Worm (Caenorhabditis elegans) whole organism, young adult: Measurements from ENCODE around the gene C04G6.4.

Experiments
- F33H1.4 ChIP-seq: fragments of 200-800 bp; sonication (Bioruptor generic); IDR thresholded peaks from 2 replicates; pipeline ENCODE4 v1.3.6; 2022; ENCODE audit warnings: missing genetic modification reagents, missing genetic modification characterization, missing compliant biosample characterization
- F57C9.4 ChIP-seq: sonication (generic microtip); optimal IDR thresholded peaks from 2 replicates; lab custom pipeline; 2017; ENCODE audit warnings: mild to moderate bottlenecking, missing genetic modification characterization, missing compliant biosample characterization
- Y67H2A.10 ChIP-seq: fragments of 200-800 bp; sonication (Bioruptor generic); conservative IDR thresholded peaks from 2 replicates; pipeline ENCODE4 v1.3.6; 2022; ENCODE audit warnings: missing genetic modification reagents, missing genetic modification characterization, missing compliant biosample characterization
- ZK185.1 ChIP-seq: sonication (generic microtip); optimal IDR thresholded peaks from 2 replicates; lab custom pipeline; 2016; ENCODE audit warnings: mild to moderate bottlenecking, missing genetic modification characterization, missing compliant biosample characterization; ENCODE audit not compliant: poor library complexity, severe bottlenecking
- akir-1 ChIP-seq: fragments of 200-800 bp; sonication (Bioruptor generic); optimal IDR thresholded peaks from 2 replicates; lab custom pipeline; 2018; ENCODE audit warnings: mild to moderate bottlenecking, missing genetic modification characterization, moderate library complexity, missing compliant biosample characterization
- attf-3 ChIP-seq: fragments of 200-800 bp; sonication (Bioruptor generic); conservative IDR thresholded peaks from 2 replicates; pipeline ENCODE4 v1.3.6; 2022; ENCODE audit warnings: missing genetic modification reagents, missing genetic modification characterization, missing compliant biosample characterization
- attf-5 ChIP-seq: fragments of 200-800 bp; sonication (Bioruptor generic); optimal IDR thresholded peaks from 2 replicates; lab custom pipeline; 2018; ENCODE audit warnings: mild to moderate bottlenecking, missing genetic modification characterization, missing compliant biosample characterization
- bed-1 ChIP-seq: fragments of 200-800 bp; sonication (Bioruptor generic); IDR thresholded peaks from 2 replicates; pipeline ENCODE4 v1.3.6; 2022; ENCODE audit warnings: missing genetic modification reagents, missing genetic modification characterization, missing compliant biosample characterization
- bed-2 ChIP-seq: fragments of 200-800 bp; sonication (Bioruptor generic); IDR thresholded peaks from 2 replicates; pipeline ENCODE4 v1.3.6; 2022; ENCODE audit warnings: missing genetic modification reagents, missing genetic modification characterization, missing compliant biosample characterization
- cebp-1 ChIP-seq, 2 experiments: fragments of 200-800 bp in 1 of 2; sonication (Bioruptor generic) in 1 of 2; sonication (generic microtip) in 1 of 2; IDR thresholded peaks in 1 of 2; optimal IDR thresholded peaks in 1 of 2; 2 replicates each; pipeline versions ENCODE4 v1.3.6 to Lab custom; 2017 to 2022; ENCODE audit warnings: missing compliant biosample characterization in 2 of 2, missing genetic modification characterization in 2 of 2, mild to moderate bottlenecking in 1 of 2, missing genetic modification reagents in 1 of 2, moderate library complexity in 1 of 2
- chd-7 ChIP-seq: sonication (generic microtip); optimal IDR thresholded peaks from 2 replicates; lab custom pipeline; 2016; ENCODE audit warnings: mild to moderate bottlenecking, missing genetic modification characterization, moderate library complexity, missing compliant biosample characterization
- die-1 ChIP-seq: sonication (generic microtip); optimal IDR thresholded peaks from 2 replicates; lab custom pipeline; 2016; ENCODE audit warnings: missing genotype, mild to moderate bottlenecking, missing genetic modification characterization, missing compliant biosample characterization
- hlh-26 ChIP-seq: fragments of 200-800 bp; sonication (Bioruptor generic); conservative IDR thresholded peaks from 2 replicates; pipeline ENCODE4 v1.3.6; 2022; ENCODE audit warnings: missing genetic modification reagents, missing genetic modification characterization, missing compliant biosample characterization
- hmg-1.2 ChIP-seq: fragments of 200-800 bp; sonication (Bioruptor generic); IDR thresholded peaks from 2 replicates; pipeline ENCODE4 v1.3.6; 2022; ENCODE audit warnings: missing genetic modification reagents, missing genetic modification characterization, missing compliant biosample characterization
- lag-1 ChIP-seq: fragments of 200-800 bp; sonication (Bioruptor generic); IDR thresholded peaks from 2 replicates; pipeline ENCODE4 v1.3.6; 2022; ENCODE audit warnings: missing genetic modification reagents, missing genetic modification characterization, missing compliant biosample characterization
- lin-26 ChIP-seq: fragments of 200-800 bp; sonication (Bioruptor generic); IDR thresholded peaks from 2 replicates; pipeline ENCODE4 v1.3.6; 2022; ENCODE audit warnings: missing genetic modification reagents, missing genetic modification characterization, missing compliant biosample characterization
- lir-1 ChIP-seq: fragments of 200-800 bp; sonication (Bioruptor generic); conservative IDR thresholded peaks from 2 replicates; pipeline ENCODE4 v1.3.6; 2022; ENCODE audit warnings: missing genetic modification reagents, missing genetic modification characterization, missing compliant biosample characterization
- lsl-1 ChIP-seq: fragments of 200-800 bp; sonication (Bioruptor generic); optimal IDR thresholded peaks from 2 replicates; lab custom pipeline; 2018; ENCODE audit warnings: mild to moderate bottlenecking, missing genetic modification characterization, moderate library complexity, missing compliant biosample characterization
- lsy-27 ChIP-seq: sonication (generic microtip); optimal IDR thresholded peaks from 2 replicates; lab custom pipeline; 2017; ENCODE audit warnings: missing genetic modification characterization, mild to moderate bottlenecking, missing compliant biosample characterization, antibody characterized with exemption, missing genotype, borderline replicate concordance; ENCODE audit not compliant: insufficient read depth
- madf-10 ChIP-seq: sonication (generic microtip); optimal IDR thresholded peaks from 2 replicates; lab custom pipeline; 2016; ENCODE audit warnings: mild to moderate bottlenecking, missing genetic modification characterization, missing compliant biosample characterization
- mcd-1 ChIP-seq: fragments of 200-800 bp; sonication (Bioruptor generic); IDR thresholded peaks from 2 replicates; pipeline ENCODE4 v1.3.6; 2022; ENCODE audit warnings: missing genetic modification reagents, missing genetic modification characterization, missing compliant biosample characterization
- mes-4 ChIP-seq: sonication (generic microtip); optimal IDR thresholded peaks from 2 replicates; lab custom pipeline; 2016; ENCODE audit warnings: missing genotype, missing genetic modification characterization, missing compliant biosample characterization
- nfya-1 ChIP-seq: sonication (generic microtip); optimal IDR thresholded peaks from 2 replicates; lab custom pipeline; 2017; ENCODE audit warnings: antibody characterized with exemption, missing compliant biosample characterization, missing genetic modification characterization, borderline replicate concordance; ENCODE audit not compliant: insufficient read depth
- nhr-120 ChIP-seq: fragments of 200-800 bp; sonication (Bioruptor generic); IDR thresholded peaks from 2 replicates; pipeline ENCODE4 v1.3.6; 2022; ENCODE audit warnings: missing genetic modification characterization, missing compliant biosample characterization
- pha-4 ChIP-seq: fragments of 150-350 bp; sonication (generic microtip); optimal IDR thresholded peaks from 2 replicates; lab custom pipeline; 2014; ENCODE audit warnings: missing biosample characterization, missing genetic modification reagents, missing genetic modification characterization
- sea-2 ChIP-seq: fragments of 200-800 bp; sonication (Bioruptor generic); IDR thresholded peaks from 2 replicates; pipeline ENCODE4 v1.3.6; 2022; ENCODE audit warnings: missing genetic modification characterization, missing compliant biosample characterization
- snpc-1.1 ChIP-seq: sonication (generic microtip); optimal IDR thresholded peaks from 2 replicates; lab custom pipeline; 2017; ENCODE audit warnings: missing genetic modification characterization, mild to moderate bottlenecking, missing compliant biosample characterization, antibody characterized with exemption, moderate library complexity, missing genotype, missing genetic modification reagents; ENCODE audit not compliant: insufficient read depth
- zfh-2 ChIP-seq: fragments of 200-800 bp; sonication (Bioruptor generic); conservative IDR thresholded peaks from 2 replicates; pipeline ENCODE4 v1.3.6; 2022; ENCODE audit warnings: missing genetic modification reagents, missing genetic modification characterization, missing compliant biosample characterization
- ztf-6 ChIP-seq: fragments of 200-800 bp; sonication (Bioruptor generic); IDR thresholded peaks from 2 replicates; pipeline ENCODE4 v1.3.6; 2022; ENCODE audit warnings: missing genetic modification reagents, missing genetic modification characterization, missing compliant biosample characterization

Gene C04G6.4

ce11 chrII:5047279-5047678, 36.0 kb downstream of the C04G6.4 start:
- TF ChIP-seq cebp-1 (GFP tag; IDR thresholded peaks at IDR 0.05; lab: Robert Waterston, UW): no peak
- TF ChIP-seq cebp-1 (tag; optimal IDR thresholded peaks at IDR 0.05; lab: Kevin White, UChicago): peak; percentile 19
- TF ChIP-seq attf-3 (GFP tag; lab: Robert Waterston, UW): no peak
- peak; percentile 70; the same call in 1 of the 2 replicates for TF ChIP-seq hmg-1.2 (GFP tag; lab: Robert Waterston, UW)
- TF ChIP-seq ztf-6 (GFP tag; lab: Robert Waterston, UW): no peak

ce11 chrII:5046209-5047200, 36.7 kb downstream of the C04G6.4 start:
- TF ChIP-seq hlh-26 (no peak), zfh-2 (GFP tag; lab: Robert Waterston, UW) (no peak), akir-1 (no peak), lir-1 (GFP tag; lab: Robert Waterston, UW) (no peak), lsy-27 (tag; lab: Kevin White, UChicago) (no peak), cebp-1 (GFP tag; IDR thresholded peaks at IDR 0.05; lab: Robert Waterston, UW) (no peak), cebp-1 (tag; optimal IDR thresholded peaks at IDR 0.05; lab: Kevin White, UChicago) (no peak), madf-10 (tag; lab: Kevin White, UChicago) (no peak)
- TF ChIP-seq, all 124 proteins: peak for 0

- TF ChIP-seq mes-4 (tag; lab: Kevin White, UChicago) (no peak), nhr-120 (GFP tag; lab: Robert Waterston, UW) (no peak), F33H1.4 (GFP tag; lab: Robert Waterston, UW) (no peak), ZK185.1 (tag; lab: Kevin White, UChicago) (no peak), die-1 (tag; lab: Kevin White, UChicago) (no peak), bed-1 (GFP tag; lab: Robert Waterston, UW) (no peak), Y67H2A.10 (GFP tag; lab: Robert Waterston, UW) (no peak), nfya-1 (no peak), lin-26 (GFP tag; lab: Robert Waterston, UW) (no peak), lag-1 (GFP tag; lab: Robert Waterston, UW) (no peak), bed-2 (no peak), sea-2 (GFP tag; lab: Robert Waterston, UW) (no peak), chd-7 (tag; lab: Kevin White, UChicago) (no peak), F57C9.4 (tag; lab: Kevin White, UChicago) (no peak), snpc-1.1 (tag; lab: Kevin White, UChicago) (no peak), mcd-1 (GFP tag; lab: Robert Waterston, UW) (no peak)
Observed at ce11 chrII:5042381-5042930, 40.8 kb downstream of the C04G6.4 start.

- TF ChIP-seq attf-5 (GFP tag; lab: Kevin White, UChicago) (no peak), pha-4 (no peak), lsl-1 (peak; percentile 16)
Observed at ce11 chrII:5040631-5041156, 42.5 kb downstream of the C04G6.4 start, which contains the start of gene F33G12.7. TSS of gene F33G12.7 (minus strand) at chrII:5040681.
